Worm (Caenorhabditis elegans) whole organism, L1 larva: ENCODE results near the gene flp-11.
A peak's percentile ranks its signal among the peaks of the same experiment; 100 is the strongest.

ENCODE experiments used
- alr-1 ChIP-seq: fragments of 200-800 bp; sonication (Bioruptor generic); optimal IDR thresholded peaks from 2 replicates; lab custom pipeline; 2018; ENCODE audit warnings: borderline replicate concordance, mild to moderate bottlenecking, missing genetic modification characterization, missing compliant biosample characterization
- aly-2 ChIP-seq: fragments of 150-350 bp; optimal IDR thresholded peaks from 2 replicates; lab custom pipeline; 2014; ENCODE audit warnings: missing biosample characterization, missing genetic modification characterization
- ceh-8 ChIP-seq: fragments of 200-800 bp; sonication (Bioruptor generic); optimal IDR thresholded peaks from 2 replicates; lab custom pipeline; 2018; ENCODE audit warnings: mild to moderate bottlenecking, missing genetic modification characterization, moderate library complexity, missing compliant biosample characterization
- ceh-82 ChIP-seq, 3 experiments: fragments of 150-350 bp in 1 of 3; sonication (generic microtip) in 2 of 3; optimal IDR thresholded peaks; 2 replicates each; lab custom pipeline; 2014 to 2017; ENCODE audit warnings: missing biosample characterization in 3 of 3, missing genetic modification characterization in 3 of 3
- ceh-88 ChIP-seq: fragments of 200-800 bp; sonication (Bioruptor generic); IDR thresholded peaks from 2 replicates; pipeline ENCODE4 v1.3.6; 2022; ENCODE audit warnings: missing genetic modification characterization, missing compliant biosample characterization
- dsc-1 ChIP-seq: sonication (generic microtip); optimal IDR thresholded peaks from 2 replicates; lab custom pipeline; 2016; ENCODE audit warnings: mild to moderate bottlenecking, missing genetic modification characterization, missing compliant biosample characterization
- efl-3 ChIP-seq: fragments of 200-800 bp; sonication (Bioruptor generic); optimal IDR thresholded peaks from 2 replicates; lab custom pipeline; 2018; ENCODE audit warnings: mild to moderate bottlenecking, missing genetic modification characterization, missing compliant biosample characterization
- egl-13 ChIP-seq: sonication (generic microtip); optimal IDR thresholded peaks from 2 replicates; lab custom pipeline; 2016; ENCODE audit warnings: missing genotype, missing genetic modification reagents, missing genetic modification characterization, missing compliant biosample characterization
- elt-2 ChIP-seq: sonication (generic microtip); optimal IDR thresholded peaks from 2 replicates; lab custom pipeline; 2016; ENCODE audit warnings: missing genetic modification characterization, mild to moderate bottlenecking, inconsistent platforms, missing compliant biosample characterization, missing genetic modification reagents
- elt-3 ChIP-seq, 6 experiments: fragments of 150-350 bp in 1 of 6; sonication (generic microtip); optimal IDR thresholded peaks; 2 replicates each; lab custom pipeline; 2017 to 2018; ENCODE audit warnings: missing biosample characterization in 6 of 6, missing genetic modification characterization in 6 of 6, inconsistent platforms in 1 of 6
- fkh-10 ChIP-seq: sonication (generic microtip); optimal IDR thresholded peaks from 2 replicates; lab custom pipeline; 2017; ENCODE audit warnings: missing biosample characterization, missing genetic modification reagents, missing genetic modification characterization
- fkh-8 ChIP-seq: sonication (generic microtip); optimal IDR thresholded peaks from 2 replicates; lab custom pipeline; 2016; ENCODE audit warnings: mild to moderate bottlenecking, missing genetic modification characterization, missing compliant biosample characterization
- fos-1 ChIP-seq: fragments of 150-350 bp; optimal IDR thresholded peaks from 2 replicates; lab custom pipeline; 2014; ENCODE audit warnings: missing biosample characterization, missing genetic modification characterization
- grh-1 ChIP-seq: fragments of 200-800 bp; sonication (Bioruptor generic); IDR thresholded peaks from 2 replicates; pipeline ENCODE4 v1.3.6; 2022; ENCODE audit warnings: missing genetic modification reagents, missing genetic modification characterization, missing compliant biosample characterization
- hlh-4 ChIP-seq: sonication (generic microtip); optimal IDR thresholded peaks from 2 replicates; lab custom pipeline; 2016; ENCODE audit warnings: mild to moderate bottlenecking, missing genetic modification characterization, missing compliant biosample characterization
- irx-1 ChIP-seq: sonication (generic microtip); optimal IDR thresholded peaks from 2 replicates; lab custom pipeline; 2016; ENCODE audit warnings: missing genetic modification characterization, missing compliant biosample characterization
- isw-1 ChIP-seq: fragments of 200-800 bp; sonication (Bioruptor generic); IDR thresholded peaks from 2 replicates; pipeline ENCODE4 v1.3.6; 2022; ENCODE audit warnings: missing genetic modification characterization, missing compliant biosample characterization
- lin-14 ChIP-seq: fragments of 200-800 bp; sonication (Bioruptor generic); optimal IDR thresholded peaks from 2 replicates; lab custom pipeline; 2018; ENCODE audit warnings: mild to moderate bottlenecking, missing genetic modification characterization, moderate library complexity, missing compliant biosample characterization
- lir-3 ChIP-seq: sonication (generic microtip); optimal IDR thresholded peaks from 2 replicates; lab custom pipeline; 2016; ENCODE audit warnings: mild to moderate bottlenecking, missing genetic modification characterization, moderate library complexity, missing compliant biosample characterization; ENCODE audit not compliant: poor library complexity
- lsy-2 ChIP-seq, 2 experiments: fragments of 150-350 bp; optimal IDR thresholded peaks; 2 replicates each; lab custom pipeline; 2014; ENCODE audit warnings: missing biosample characterization in 2 of 2, missing genetic modification characterization in 2 of 2
- mab-9 ChIP-seq: fragments of 200-800 bp; sonication (Bioruptor generic); IDR thresholded peaks from 2 replicates; pipeline ENCODE4 v1.3.6; 2022; ENCODE audit warnings: missing genetic modification reagents, missing genetic modification characterization, missing compliant biosample characterization
- mef-2 ChIP-seq: fragments of 150-350 bp; optimal IDR thresholded peaks from 2 replicates; lab custom pipeline; 2014; ENCODE audit warnings: missing biosample characterization, missing genetic modification characterization
- mep-1 ChIP-seq: fragments of 150-350 bp; optimal IDR thresholded peaks from 2 replicates; lab custom pipeline; 2014; ENCODE audit warnings: missing biosample characterization, missing genetic modification characterization
- nhr-47 ChIP-seq: sonication (generic microtip); optimal IDR thresholded peaks from 2 replicates; lab custom pipeline; 2016; ENCODE audit warnings: mild to moderate bottlenecking, missing genetic modification characterization, moderate library complexity, missing compliant biosample characterization
- nhr-71 ChIP-seq: sonication (generic microtip); optimal IDR thresholded peaks from 2 replicates; lab custom pipeline; 2016; ENCODE audit warnings: mild to moderate bottlenecking, missing genetic modification characterization, moderate library complexity, missing compliant biosample characterization
- nhr-90 ChIP-seq: sonication (generic microtip); optimal IDR thresholded peaks from 2 replicates; lab custom pipeline; 2016; ENCODE audit warnings: mild to moderate bottlenecking, missing genetic modification characterization, missing compliant biosample characterization; ENCODE audit not compliant: poor library complexity
- rnt-1 ChIP-seq: sonication (generic microtip); optimal IDR thresholded peaks from 2 replicates; lab custom pipeline; 2016; ENCODE audit warnings: mild to moderate bottlenecking, missing genetic modification characterization, moderate library complexity, missing compliant biosample characterization
- skn-1 ChIP-seq: fragments of 150-350 bp; optimal IDR thresholded peaks from 2 replicates; lab custom pipeline; 2014; ENCODE audit warnings: missing biosample characterization, missing genetic modification characterization
- snu-23 ChIP-seq: sonication (generic microtip); optimal IDR thresholded peaks from 2 replicates; lab custom pipeline; 2016; ENCODE audit warnings: missing genetic modification characterization, missing compliant biosample characterization
- sox-4 ChIP-seq: sonication (generic microtip); optimal IDR thresholded peaks from 2 replicates; lab custom pipeline; 2016; ENCODE audit warnings: missing genetic modification characterization, missing compliant biosample characterization
- sup-37 ChIP-seq: fragments of 200-800 bp; sonication (Bioruptor generic); optimal IDR thresholded peaks from 2 replicates; lab custom pipeline; 2018; ENCODE audit warnings: mild to moderate bottlenecking, missing genetic modification characterization, missing compliant biosample characterization
- unc-30 ChIP-seq: sonication (generic microtip); optimal IDR thresholded peaks from 2 replicates; lab custom pipeline; 2017; ENCODE audit warnings: missing biosample characterization, missing genetic modification characterization
- unc-86 ChIP-seq: sonication (generic microtip); optimal IDR thresholded peaks from 2 replicates; lab custom pipeline; 2016; ENCODE audit warnings: missing genetic modification characterization, missing compliant biosample characterization
- unc-98 ChIP-seq: fragments of 200-800 bp; sonication (Bioruptor generic); IDR thresholded peaks from 2 replicates; pipeline ENCODE4 v1.3.6; 2022; ENCODE audit warnings: missing genetic modification characterization, missing compliant biosample characterization
- ztf-11 ChIP-seq, 2 experiments: sonication (generic microtip); optimal IDR thresholded peaks; 2 replicates each; lab custom pipeline; 2016 to 2017; ENCODE audit warnings: missing genetic modification characterization in 2 of 2, missing biosample characterization in 1 of 2, missing compliant biosample characterization in 1 of 2

The flp-11 gene

ce11 chrX:4635643-4636042 is 42.3 kb downstream of the flp-11 start (continued):
- TF ChIP-seq nhr-90 (tag; lab: Kevin White, UChicago) (no peak), ceh-88 (no peak)

ce11 chrX:4632088-4632487 is 45.8 kb downstream of the flp-11 start, which contains the start of gene slcr-46.1:
Gene slcr-46.1 (plus strand): TSS chrX:4632361.
- TF ChIP-seq efl-3 (no peak), elt-2 (tag; lab: Kevin White, UChicago) (peak; percentile 24)

- TF ChIP-seq fos-1 (no peak), lsy-2 (tag; optimal IDR thresholded peaks at IDR 0.05; lab: Kevin White, UChicago) (peak in 1 of 2 experiments; percentile 12), lin-14 (GFP tag; lab: Kevin White, UChicago) (peak; percentile 32), grh-1 (no peak), fkh-10 (GFP tag; lab: Kevin White, UChicago) (no peak), unc-98 (GFP tag; lab: Robert Waterston, UW) (no peak), mab-9 (GFP tag; lab: Robert Waterston, UW) (no peak), isw-1 (GFP tag; lab: Robert Waterston, UW) (no peak), unc-30 (tag; lab: Kevin White, UChicago) (no peak), efl-3 (no peak), mef-2 (no peak), rnt-1 (tag; lab: Kevin White, UChicago) (peak; percentile 55), fkh-8 (tag; lab: Kevin White, UChicago) (no peak), lir-3 (tag; lab: Kevin White, UChicago) (no peak), sox-4 (tag; lab: Kevin White, UChicago) (no peak), mep-1 (tag; lab: Kevin White, UChicago) (peak; percentile 7), egl-13 (peak; percentile 20), elt-2 (tag; lab: Kevin White, UChicago) (no peak), irx-1 (tag; lab: Kevin White, UChicago) (no peak), alr-1 (tag; lab: Kevin White, UChicago) (no peak), snu-23 (GFP tag; lab: Kevin White, UChicago) (peak; percentile 2), elt-3 (tag; optimal IDR thresholded peaks at IDR 0.05; lab: Kevin White, UChicago) (no peak), unc-86 (tag; lab: Kevin White, UChicago) (peak; percentile 37), aly-2 (no peak), sup-37 (GFP tag; lab: Kevin White, UChicago) (no peak), ztf-11 (tag; optimal IDR thresholded peaks at IDR 0.05; lab: Kevin White, UChicago) (peak in 1 of 2 experiments; percentile 25), nhr-47 (peak; percentile 10), skn-1 (no peak), ceh-8 (GFP tag; lab: Kevin White, UChicago) (no peak), nhr-71 (tag; lab: Kevin White, UChicago) (no peak), dsc-1 (tag; lab: Kevin White, UChicago) (peak; percentile 94), ceh-82 (tag; optimal IDR thresholded peaks at IDR 0.05; lab: Kevin White, UChicago) (no peak)
These were observed 48.9 kb downstream of the flp-11 start for ce11 chrX:4628817-4629575.

- peak; percentile 74 for TF ChIP-seq hlh-4 (tag; lab: Kevin White, UChicago)
- no peak for TF ChIP-seq ceh-88
These were observed 49.6 kb downstream of the flp-11 start for ce11 chrX:4628350-4628749.
